Worm (Caenorhabditis elegans) whole organism, L1 larva: ENCODE results near the gene pho-6.

Experiments
- C16A3.4 ChIP-seq: fragments of 150-350 bp; optimal IDR thresholded peaks from 2 replicates; lab custom pipeline; 2014; ENCODE audit warnings: missing biosample characterization, missing genetic modification characterization
- aha-1 ChIP-seq: fragments of 150-350 bp; optimal IDR thresholded peaks from 2 replicates; lab custom pipeline; 2014; ENCODE audit warnings: missing biosample characterization, missing genetic modification characterization
- aly-2 ChIP-seq: fragments of 150-350 bp; optimal IDR thresholded peaks from 2 replicates; lab custom pipeline; 2014; ENCODE audit warnings: missing biosample characterization, missing genetic modification characterization
- blmp-1 ChIP-seq: fragments of 150-350 bp; optimal IDR thresholded peaks from 2 replicates; lab custom pipeline; 2014; ENCODE audit warnings: missing biosample characterization, missing genetic modification characterization
- ceh-63 ChIP-seq: fragments of 200-800 bp; sonication (Bioruptor generic); optimal IDR thresholded peaks from 2 replicates; lab custom pipeline; 2018; ENCODE audit warnings: mild to moderate bottlenecking, missing genetic modification characterization, missing compliant biosample characterization
- ceh-88 ChIP-seq: fragments of 200-800 bp; sonication (Bioruptor generic); IDR thresholded peaks from 2 replicates; pipeline ENCODE4 v1.3.6; 2022; ENCODE audit warnings: missing genetic modification characterization, missing compliant biosample characterization
- ces-1 ChIP-seq: fragments of 150-350 bp; optimal IDR thresholded peaks from 2 replicates; lab custom pipeline; 2014; ENCODE audit warnings: missing biosample characterization, missing genetic modification reagents, missing genetic modification characterization
- dpl-1 ChIP-seq, 3 experiments: fragments of 150-350 bp in 2 of 3; sonication (generic microtip) in 1 of 3; optimal IDR thresholded peaks; 2 replicates each; lab custom pipeline; 2014 to 2017; ENCODE audit warnings: missing biosample characterization in 3 of 3, missing genetic modification characterization in 3 of 3, missing genetic modification reagents in 3 of 3
- dsc-1 ChIP-seq: sonication (generic microtip); optimal IDR thresholded peaks from 2 replicates; lab custom pipeline; 2016; ENCODE audit warnings: mild to moderate bottlenecking, missing genetic modification characterization, missing compliant biosample characterization
- efl-1 ChIP-seq, 4 experiments: fragments of 150-350 bp; optimal IDR thresholded peaks in 3 of 4; peaks in 1 of 4; 1 replicate in 1 of 4; 2 replicates in 3 of 4; lab custom pipeline; 2014; ENCODE audit warnings: missing biosample characterization in 2 of 4, missing genetic modification characterization in 2 of 4, missing genetic modification reagents in 2 of 4
- elt-3 ChIP-seq, 6 experiments: fragments of 150-350 bp in 1 of 6; sonication (generic microtip); optimal IDR thresholded peaks; 2 replicates each; lab custom pipeline; 2017 to 2018; ENCODE audit warnings: missing biosample characterization in 6 of 6, missing genetic modification characterization in 6 of 6, inconsistent platforms in 1 of 6
- fkh-10 ChIP-seq: sonication (generic microtip); optimal IDR thresholded peaks from 2 replicates; lab custom pipeline; 2017; ENCODE audit warnings: missing biosample characterization, missing genetic modification reagents, missing genetic modification characterization
- fkh-8 ChIP-seq: sonication (generic microtip); optimal IDR thresholded peaks from 2 replicates; lab custom pipeline; 2016; ENCODE audit warnings: mild to moderate bottlenecking, missing genetic modification characterization, missing compliant biosample characterization
- fos-1 ChIP-seq: fragments of 150-350 bp; optimal IDR thresholded peaks from 2 replicates; lab custom pipeline; 2014; ENCODE audit warnings: missing biosample characterization, missing genetic modification characterization
- grh-1 ChIP-seq: fragments of 200-800 bp; sonication (Bioruptor generic); IDR thresholded peaks from 2 replicates; pipeline ENCODE4 v1.3.6; 2022; ENCODE audit warnings: missing genetic modification reagents, missing genetic modification characterization, missing compliant biosample characterization
- hlh-4 ChIP-seq: sonication (generic microtip); optimal IDR thresholded peaks from 2 replicates; lab custom pipeline; 2016; ENCODE audit warnings: mild to moderate bottlenecking, missing genetic modification characterization, missing compliant biosample characterization
- hpl-2 ChIP-seq: fragments of 150-350 bp; optimal IDR thresholded peaks from 2 replicates; lab custom pipeline; 2014; ENCODE audit warnings: missing biosample characterization, missing genetic modification reagents, missing genetic modification characterization
- irx-1 ChIP-seq: sonication (generic microtip); optimal IDR thresholded peaks from 2 replicates; lab custom pipeline; 2016; ENCODE audit warnings: missing genetic modification characterization, missing compliant biosample characterization
- isw-1 ChIP-seq: fragments of 200-800 bp; sonication (Bioruptor generic); IDR thresholded peaks from 2 replicates; pipeline ENCODE4 v1.3.6; 2022; ENCODE audit warnings: missing genetic modification characterization, missing compliant biosample characterization
- lin-14 ChIP-seq: fragments of 200-800 bp; sonication (Bioruptor generic); optimal IDR thresholded peaks from 2 replicates; lab custom pipeline; 2018; ENCODE audit warnings: mild to moderate bottlenecking, missing genetic modification characterization, moderate library complexity, missing compliant biosample characterization
- lin-15B ChIP-seq: fragments of 150-350 bp; sonication (generic microtip); optimal IDR thresholded peaks from 3 replicates; lab custom pipeline; 2014; ENCODE audit warnings: missing biosample characterization, missing genetic modification characterization
- lin-35 ChIP-seq, 2 experiments: fragments of 150-350 bp; optimal IDR thresholded peaks; 2 replicates each; lab custom pipeline; 2014; ENCODE audit warnings: missing biosample characterization in 2 of 2, missing genetic modification characterization in 2 of 2, missing genetic modification reagents in 2 of 2
- lir-3 ChIP-seq: sonication (generic microtip); optimal IDR thresholded peaks from 2 replicates; lab custom pipeline; 2016; ENCODE audit warnings: mild to moderate bottlenecking, missing genetic modification characterization, moderate library complexity, missing compliant biosample characterization; ENCODE audit not compliant: poor library complexity
- mab-9 ChIP-seq: fragments of 200-800 bp; sonication (Bioruptor generic); IDR thresholded peaks from 2 replicates; pipeline ENCODE4 v1.3.6; 2022; ENCODE audit warnings: missing genetic modification reagents, missing genetic modification characterization, missing compliant biosample characterization
- mep-1 ChIP-seq: fragments of 150-350 bp; optimal IDR thresholded peaks from 2 replicates; lab custom pipeline; 2014; ENCODE audit warnings: missing biosample characterization, missing genetic modification characterization
- nhr-20 ChIP-seq: sonication (generic microtip); optimal IDR thresholded peaks from 2 replicates; lab custom pipeline; 2016; ENCODE audit warnings: mild to moderate bottlenecking, missing genetic modification characterization, missing compliant biosample characterization
- nhr-77 ChIP-seq: fragments of 150-350 bp; optimal IDR thresholded peaks from 2 replicates; lab custom pipeline; 2014; ENCODE audit warnings: missing biosample characterization, missing genetic modification characterization
- nhr-84 ChIP-seq: sonication (generic microtip); optimal IDR thresholded peaks from 2 replicates; lab custom pipeline; 2017; ENCODE audit warnings: missing biosample characterization, missing genetic modification characterization
- nhr-85 ChIP-seq: sonication (generic microtip); peaks from one replicate; lab custom pipeline; 2016; ENCODE audit warnings: missing genetic modification characterization, inconsistent platforms, missing compliant biosample characterization
- nhr-90 ChIP-seq: sonication (generic microtip); optimal IDR thresholded peaks from 2 replicates; lab custom pipeline; 2016; ENCODE audit warnings: mild to moderate bottlenecking, missing genetic modification characterization, missing compliant biosample characterization; ENCODE audit not compliant: poor library complexity
- pag-3 ChIP-seq: sonication (generic microtip); optimal IDR thresholded peaks from 2 replicates; lab custom pipeline; 2017; ENCODE audit warnings: missing genetic modification characterization, mild to moderate bottlenecking, missing compliant biosample characterization, antibody characterized with exemption, borderline replicate concordance; ENCODE audit not compliant: insufficient read depth
- pax-3 ChIP-seq: fragments of 200-800 bp; sonication (Bioruptor generic); optimal IDR thresholded peaks from 2 replicates; lab custom pipeline; 2018; ENCODE audit warnings: mild to moderate bottlenecking, missing genetic modification characterization, moderate library complexity, missing compliant biosample characterization
- rnt-1 ChIP-seq: sonication (generic microtip); optimal IDR thresholded peaks from 2 replicates; lab custom pipeline; 2016; ENCODE audit warnings: mild to moderate bottlenecking, missing genetic modification characterization, moderate library complexity, missing compliant biosample characterization
- snpc-4 ChIP-seq: fragments of 150-350 bp; optimal IDR thresholded peaks from 2 replicates; lab custom pipeline; 2014; ENCODE audit warnings: missing biosample characterization, missing genetic modification characterization
- sptf-1 ChIP-seq: fragments of 150-350 bp; optimal IDR thresholded peaks from 2 replicates; lab custom pipeline; 2014; ENCODE audit warnings: missing biosample characterization, missing genetic modification characterization
- tbx-2 ChIP-seq: sonication (generic microtip); optimal IDR thresholded peaks from 2 replicates; lab custom pipeline; 2016; ENCODE audit warnings: missing genetic modification characterization, missing compliant biosample characterization
- unc-130 ChIP-seq: fragments of 150-350 bp; optimal IDR thresholded peaks from 2 replicates; lab custom pipeline; 2017; ENCODE audit warnings: missing biosample characterization, missing genetic modification characterization, inconsistent platforms
- unc-30 ChIP-seq: sonication (generic microtip); optimal IDR thresholded peaks from 2 replicates; lab custom pipeline; 2017; ENCODE audit warnings: missing biosample characterization, missing genetic modification characterization
- unc-86 ChIP-seq: sonication (generic microtip); optimal IDR thresholded peaks from 2 replicates; lab custom pipeline; 2016; ENCODE audit warnings: missing genetic modification characterization, missing compliant biosample characterization
- unc-98 ChIP-seq: fragments of 200-800 bp; sonication (Bioruptor generic); IDR thresholded peaks from 2 replicates; pipeline ENCODE4 v1.3.6; 2022; ENCODE audit warnings: missing genetic modification characterization, missing compliant biosample characterization
- vab-15 ChIP-seq: sonication (generic microtip); optimal IDR thresholded peaks from 2 replicates; lab custom pipeline; 2017; ENCODE audit warnings: missing genotype, mild to moderate bottlenecking, missing genetic modification characterization, missing compliant biosample characterization
- xbp-1 ChIP-seq: sonication (generic microtip); optimal IDR thresholded peaks from 2 replicates; lab custom pipeline; 2016; ENCODE audit warnings: missing genetic modification characterization, missing compliant biosample characterization
- ztf-4 ChIP-seq: fragments of 150-350 bp; optimal IDR thresholded peaks from 2 replicates; lab custom pipeline; 2014; ENCODE audit warnings: missing biosample characterization, missing genetic modification characterization

The pho-6 gene

DNA sequence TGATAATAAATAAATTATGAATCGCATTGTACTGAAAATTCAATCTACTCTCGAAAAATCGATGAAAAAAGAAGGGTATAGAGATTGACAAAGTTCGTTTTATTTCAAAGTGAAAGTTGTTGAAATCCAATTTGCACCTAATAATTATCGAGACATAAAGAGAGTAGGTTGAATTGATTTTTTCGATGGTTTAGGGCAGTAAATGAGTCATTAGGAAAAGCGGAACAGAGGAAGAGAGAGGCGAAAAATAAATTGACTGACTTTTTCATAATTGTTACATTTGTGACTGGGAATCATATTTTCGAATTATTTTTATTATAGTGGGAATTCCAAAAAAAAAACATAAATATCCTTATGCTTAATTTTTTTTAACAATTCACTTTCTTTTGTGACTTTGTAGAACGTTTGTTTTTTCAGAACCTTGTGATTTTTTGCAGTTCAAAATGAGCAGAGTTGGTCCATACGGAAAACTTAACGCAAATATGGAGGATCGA, at the start of gene pho-6, which contains the start of gene F52E1.3:
pho-6 (minus strand) TSS at position 101 of the 494 bp plus-strand sequence.
F52E1.3 (plus strand) TSS at position 444 of the 494 bp plus-strand sequence.
- no peak for TF ChIP-seq pag-3 (tag; lab: Kevin White, UChicago)
- no peak for TF ChIP-seq nhr-20
- TF ChIP-seq nhr-85 = no peak
- TF ChIP-seq fkh-8 = no peak
- no peak for TF ChIP-seq nhr-77 (tag; lab: Kevin White, UChicago)
- no peak for TF ChIP-seq efl-1 (optimal IDR thresholded peaks at IDR 0.05; lab: Kevin White, UChicago)
- no peak for TF ChIP-seq efl-1 (GFP tag; optimal IDR thresholded peaks at IDR 0.05 in 1 of 2; lab: Kevin White, UChicago)
- TF ChIP-seq xbp-1 (tag; lab: Kevin White, UChicago) = no peak
- no peak for TF ChIP-seq unc-130 (tag; lab: Kevin White, UChicago)

DNA sequence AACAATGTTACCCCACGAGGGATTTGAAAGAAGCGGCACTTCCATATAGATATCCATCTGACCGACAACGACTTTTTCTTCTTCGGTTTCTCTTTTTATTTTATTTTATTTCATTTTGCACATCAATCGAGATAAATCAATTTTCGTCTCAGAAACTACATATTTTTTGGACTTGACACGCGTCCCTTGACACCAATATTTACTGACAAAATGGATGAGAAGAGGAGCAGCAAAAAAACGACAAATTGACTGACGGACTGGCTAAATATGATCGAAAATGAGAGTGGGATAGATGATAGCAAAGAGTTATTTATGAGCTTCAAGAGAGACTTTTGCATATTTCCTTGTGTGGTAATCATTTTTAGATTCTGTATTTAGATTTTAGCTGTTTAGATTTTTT, 43.1 kb upstream of the pho-6 start:
- TF ChIP-seq lin-35 (GFP tag; optimal IDR thresholded peaks at IDR 0.05; lab: Kevin White, UChicago) (no peak), aha-1 (no peak), fkh-8 (no peak), mab-9 (0 out of 2 replicates have a peak, but pooled peaks have one; percentile 26), sptf-1 (no peak), lin-14 (GFP tag; lab: Kevin White, UChicago) (peak; percentile 64)

DNA sequence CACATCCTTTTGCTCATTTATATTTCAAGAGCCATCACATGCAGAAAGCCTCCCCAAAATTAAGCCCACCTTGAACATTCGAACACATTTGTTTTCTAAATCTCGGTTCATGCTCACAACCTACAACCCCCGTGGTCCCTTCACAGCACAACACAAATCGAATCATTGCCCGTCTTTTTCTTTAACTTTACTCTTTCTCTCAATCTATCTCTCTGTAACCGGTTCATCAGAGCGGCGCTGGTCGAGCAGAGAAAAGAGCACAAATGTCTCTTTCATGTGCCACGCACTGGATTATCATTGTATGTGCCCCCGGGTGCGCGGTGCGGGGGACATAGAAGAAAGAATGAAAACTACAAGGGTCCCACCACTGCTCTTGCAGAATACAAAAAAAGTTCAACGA, 41.0 kb upstream of the pho-6 start:
- TF ChIP-seq ceh-63 (GFP tag; lab: Kevin White, UChicago) (no peak), unc-86 (no peak), fkh-10 (GFP tag; lab: Kevin White, UChicago) (peak; percentile 2), fkh-8 (no peak), isw-1 (GFP tag; lab: Robert Waterston, UW) (no peak), rnt-1 (tag; lab: Kevin White, UChicago) (peak; percentile 6), fos-1 (no peak), lin-14 (GFP tag; lab: Kevin White, UChicago) (peak; percentile 43), nhr-84 (tag; lab: Kevin White, UChicago) (no peak), ces-1 (GFP tag; lab: Kevin White, UChicago) (no peak), mab-9 (no peak), lir-3 (tag; lab: Kevin White, UChicago) (no peak), ceh-88 (no peak), snpc-4 (tag; lab: Kevin White, UChicago) (no peak), lin-35 (GFP tag; optimal IDR thresholded peaks at IDR 0.05; lab: Kevin White, UChicago) (no peak), elt-3 (tag; optimal IDR thresholded peaks at IDR 0.05; lab: Kevin White, UChicago) (no peak), hlh-4 (tag; lab: Kevin White, UChicago) (no peak), nhr-77 (tag; lab: Kevin White, UChicago) (no peak), tbx-2 (tag; lab: Kevin White, UChicago) (no peak), unc-98 (GFP tag; lab: Robert Waterston, UW) (no peak), nhr-90 (no peak), blmp-1 (no peak), mep-1 (tag; lab: Kevin White, UChicago) (peak; percentile 1), hpl-2 (GFP tag; lab: Kevin White, UChicago) (no peak), lin-15B (tag; lab: Kevin White, UChicago) (no peak), unc-30 (tag; lab: Kevin White, UChicago) (no peak), grh-1 (no peak), aly-2 (no peak), xbp-1 (tag; lab: Kevin White, UChicago) (no peak), efl-1 (optimal IDR thresholded peaks at IDR 0.05; lab: Kevin White, UChicago) (no peak), efl-1 (GFP tag; optimal IDR thresholded peaks at IDR 0.05 in 1 of 2; lab: Kevin White, UChicago) (no peak), pax-3 (tag; lab: Kevin White, UChicago) (no peak), dsc-1 (tag; lab: Kevin White, UChicago) (peak; percentile 23), vab-15 (tag; lab: Kevin White, UChicago) (no peak), dpl-1 (GFP tag; optimal IDR thresholded peaks at IDR 0.05; lab: Kevin White, UChicago) (no peak), C16A3.4 (tag; lab: Kevin White, UChicago) (no peak), ztf-4 (no peak), irx-1 (tag; lab: Kevin White, UChicago) (no peak)
